Fruit fly (Drosophila melanogaster) whole organism, embryonic: ENCODE data around the gene CG6195.

Source experiments
- CG1024 ChIP-seq: fragments of 200-800 bp; sonication (Bioruptor generic); IDR thresholded peaks from 2 replicates; pipeline ENCODE4 v1.3.6; 2022; ENCODE audit warnings: missing biosample characterization, missing genetic modification characterization
- CG10462 ChIP-seq: fragments of 200-800 bp; sonication (Bioruptor generic); optimal IDR thresholded peaks from 2 replicates; lab custom pipeline; 2016; ENCODE audit warnings: missing biosample characterization, missing genetic modification characterization
- CG12219 ChIP-seq: fragments of 200-800 bp; sonication (Bioruptor generic); optimal IDR thresholded peaks from 3 replicates; lab custom pipeline; 2018; ENCODE audit warnings: missing biosample characterization, mild to moderate bottlenecking, missing genetic modification characterization
- CG12299 ChIP-seq: fragments of 200-800 bp; sonication (Bioruptor generic); optimal IDR thresholded peaks from 2 replicates; lab custom pipeline; 2018; ENCODE audit warnings: missing biosample characterization, mild to moderate bottlenecking, missing genetic modification characterization
- CG13123 ChIP-seq: fragments of 200-800 bp; sonication (Bioruptor generic); optimal IDR thresholded peaks from 2 replicates; lab custom pipeline; 2016; ENCODE audit warnings: missing biosample characterization, missing genetic modification characterization
- CG13894 ChIP-seq: fragments of 200-800 bp; sonication (Bioruptor generic); optimal IDR thresholded peaks from 3 replicates; lab custom pipeline; 2018; ENCODE audit warnings: missing biosample characterization, mild to moderate bottlenecking, missing genetic modification characterization, moderate library complexity
- CG15601 ChIP-seq: fragments of 200-800 bp; sonication (Bioruptor generic); optimal IDR thresholded peaks from 3 replicates; lab custom pipeline; 2019; ENCODE audit warnings: missing biosample characterization, mild to moderate bottlenecking, missing genetic modification characterization, moderate library complexity
- CG1603 ChIP-seq: fragments of 200-800 bp; sonication (Bioruptor generic); optimal IDR thresholded peaks from 2 replicates; lab custom pipeline; 2019; ENCODE audit warnings: missing biosample characterization, mild to moderate bottlenecking, missing genetic modification characterization, moderate library complexity
- CG16863 ChIP-seq: fragments of 200-800 bp; sonication (Bioruptor generic); optimal IDR thresholded peaks from 3 replicates; lab custom pipeline; 2016; ENCODE audit warnings: missing biosample characterization, missing genetic modification characterization
- CG18262 ChIP-seq: fragments of 200-800 bp; optimal IDR thresholded peaks from 3 replicates; lab custom pipeline; 2019; ENCODE audit warnings: missing biosample characterization, mild to moderate bottlenecking, missing genetic modification characterization, moderate library complexity
- CG18476 ChIP-seq: fragments of 200-800 bp; sonication (Bioruptor generic); optimal IDR thresholded peaks from 2 replicates; lab custom pipeline; 2016; ENCODE audit warnings: missing biosample characterization, mild to moderate bottlenecking, missing genetic modification characterization
- CG2199 ChIP-seq: fragments of 200-800 bp; sonication (Bioruptor generic); IDR thresholded peaks from 3 replicates; pipeline ENCODE4 v1.3.6; 2022; ENCODE audit warnings: missing biosample characterization, missing genetic modification characterization
- CG2678 ChIP-seq: fragments of 200-800 bp; sonication (Bioruptor generic); optimal IDR thresholded peaks from 3 replicates; lab custom pipeline; 2019; ENCODE audit warnings: missing biosample characterization, mild to moderate bottlenecking, missing genetic modification characterization, moderate library complexity
- CG3726 ChIP-seq: fragments of 200-800 bp; sonication (Bioruptor generic); IDR thresholded peaks from 3 replicates; pipeline ENCODE4, ENCODE4 v1.3.6; 2022; ENCODE audit warnings: missing biosample characterization, missing genetic modification characterization
- CG4424 ChIP-seq: fragments of 200-800 bp; sonication (Bioruptor generic); optimal IDR thresholded peaks from 3 replicates; lab custom pipeline; 2016; ENCODE audit warnings: missing biosample characterization, missing genetic modification characterization
- CG6765 ChIP-seq: fragments of 200-800 bp; sonication (Bioruptor generic); optimal IDR thresholded peaks from 3 replicates; lab custom pipeline; 2017; ENCODE audit warnings: missing biosample characterization, mild to moderate bottlenecking, missing genetic modification characterization
- CG7372 ChIP-seq: fragments of 200-800 bp; sonication (Bioruptor generic); IDR thresholded peaks from 2 replicates; pipeline ENCODE4 v1.3.6; 2022; ENCODE audit warnings: missing biosample characterization, missing genetic modification characterization
- CG7928 ChIP-seq: fragments of 200-800 bp; sonication (Bioruptor generic); optimal IDR thresholded peaks from 2 replicates; lab custom pipeline; 2017; ENCODE audit warnings: missing biosample characterization, mild to moderate bottlenecking, missing genetic modification characterization
- CG7963 ChIP-seq: fragments of 200-800 bp; sonication (Bioruptor generic); IDR thresholded peaks from 3 replicates; pipeline ENCODE4 v1.3.6; 2022; ENCODE audit warnings: missing biosample characterization, missing genetic modification characterization; ENCODE audit not compliant: partially characterized antibody
- CG8089 ChIP-seq: fragments of 200-800 bp; sonication (Bioruptor generic); optimal IDR thresholded peaks from 3 replicates; lab custom pipeline; 2016; ENCODE audit warnings: missing biosample characterization, missing genetic modification characterization
- CG8388 ChIP-seq: fragments of 200-800 bp; sonication (Bioruptor generic); optimal IDR thresholded peaks from 2 replicates; lab custom pipeline; 2019; ENCODE audit warnings: missing biosample characterization, mild to moderate bottlenecking, missing genetic modification characterization, moderate library complexity
- CG9727 ChIP-seq: fragments of 200-800 bp; sonication (Bioruptor generic); optimal IDR thresholded peaks from 3 replicates; lab custom pipeline; 2017; ENCODE audit warnings: missing biosample characterization, mild to moderate bottlenecking, missing genetic modification characterization
- CG9876 ChIP-seq: fragments of 200-800 bp; sonication (Bioruptor generic); optimal IDR thresholded peaks from 2 replicates; lab custom pipeline; 2016; ENCODE audit warnings: missing biosample characterization, missing genetic modification characterization
- CHES-1-like ChIP-seq: fragments of 200-800 bp; sonication (Bioruptor generic); optimal IDR thresholded peaks from 2 replicates; lab custom pipeline; 2016; ENCODE audit warnings: missing biosample characterization, missing genetic modification characterization
- D19B ChIP-seq: fragments of 200-800 bp; sonication (Bioruptor generic); optimal IDR thresholded peaks from 2 replicates; lab custom pipeline; 2017; ENCODE audit warnings: missing biosample characterization, mild to moderate bottlenecking, missing genetic modification characterization
- Deaf1 ChIP-seq: fragments of 200-800 bp; optimal IDR thresholded peaks from 3 replicates; lab custom pipeline; 2019; ENCODE audit warnings: missing biosample characterization, mild to moderate bottlenecking, missing genetic modification characterization, moderate library complexity
- Gsc ChIP-seq: fragments of 200-800 bp; sonication (Bioruptor generic); IDR thresholded peaks from 2 replicates; pipeline ENCODE4 v1.3.6; 2022; ENCODE audit warnings: missing biosample characterization, missing genetic modification characterization
- HHEX ChIP-seq: fragments of 200-800 bp; sonication (Bioruptor generic); optimal IDR thresholded peaks from 3 replicates; lab custom pipeline; 2017; ENCODE audit warnings: missing biosample characterization, mild to moderate bottlenecking, missing genetic modification characterization, missing genetic modification reagents
- Lpt ChIP-seq: fragments of >200 bp; optimal IDR thresholded peaks from 2 replicates; lab custom pipeline; 2018; ENCODE audit warnings: missing biosample characterization, missing genetic modification characterization
- Myb ChIP-seq: fragments of 200-800 bp; sonication (Bioruptor generic); optimal IDR thresholded peaks from 2 replicates; lab custom pipeline; 2016; ENCODE audit warnings: missing biosample characterization, missing genetic modification characterization
- Vsx1 ChIP-seq: fragments of 200-800 bp; sonication (Bioruptor generic); optimal IDR thresholded peaks from 2 replicates; lab custom pipeline; 2017; ENCODE audit warnings: missing biosample characterization, mild to moderate bottlenecking, missing genetic modification characterization, missing genetic modification reagents
- danr ChIP-seq: fragments of 200-800 bp; sonication (Bioruptor generic); IDR thresholded peaks from 2 replicates; pipeline ENCODE4 v1.3.6; 2022; ENCODE audit warnings: missing biosample characterization, missing genetic modification characterization
- ewg ChIP-seq: fragments of 200-800 bp; sonication (Bioruptor generic); optimal IDR thresholded peaks from 3 replicates; lab custom pipeline; 2017; ENCODE audit warnings: mild to moderate bottlenecking, missing biosample characterization, missing genetic modification reagents, missing genetic modification characterization
- exex ChIP-seq: fragments of 200-800 bp; sonication (Bioruptor generic); optimal IDR thresholded peaks from 4 replicates; lab custom pipeline; 2018; ENCODE audit warnings: missing biosample characterization, mild to moderate bottlenecking, missing genetic modification characterization, moderate library complexity
- ftz-f1 ChIP-seq: fragments of 200-800 bp; sonication (Bioruptor generic); optimal IDR thresholded peaks from 2 replicates; lab custom pipeline; 2016; ENCODE audit warnings: missing biosample characterization, missing genetic modification characterization
- gfzf ChIP-seq: fragments of 200-800 bp; sonication (Bioruptor generic); optimal IDR thresholded peaks from 2 replicates; lab custom pipeline; 2016; ENCODE audit warnings: missing biosample characterization, mild to moderate bottlenecking, missing genetic modification characterization, moderate library complexity
- lov ChIP-seq, 2 experiments: fragments of 200-800 bp in 1 of 2; fragments of >200 bp in 1 of 2; sonication (Bioruptor generic) in 1 of 2; IDR thresholded peaks in 1 of 2; optimal IDR thresholded peaks in 1 of 2; 2 replicates in 1 of 2; 3 replicates in 1 of 2; pipeline versions ENCODE4 v1.3.6 to Lab custom; 2017 to 2022; ENCODE audit warnings: missing biosample characterization in 1 of 2, missing genetic modification characterization in 1 of 2
- maf-S ChIP-seq: fragments of 200-800 bp; sonication (Bioruptor generic); optimal IDR thresholded peaks from 2 replicates; lab custom pipeline; 2016; ENCODE audit warnings: missing biosample characterization, missing genetic modification characterization
- org-1 ChIP-seq: fragments of 200-800 bp; sonication (Bioruptor generic); optimal IDR thresholded peaks from 2 replicates; lab custom pipeline; 2017; ENCODE audit warnings: missing biosample characterization, missing genetic modification characterization
- otp ChIP-seq: fragments of 200-800 bp; sonication (Bioruptor generic); IDR thresholded peaks from 3 replicates; pipeline ENCODE4, ENCODE4 v1.3.6; 2022; ENCODE audit warnings: missing biosample characterization, missing genetic modification characterization
- peb ChIP-seq: fragments of 200-800 bp; sonication (Bioruptor generic); IDR thresholded peaks from 2 replicates; pipeline ENCODE4 v1.3.6; 2022; ENCODE audit warnings: missing biosample characterization, missing genetic modification characterization
- pnt ChIP-seq: fragments of 200-800 bp; sonication (Bioruptor generic); optimal IDR thresholded peaks from 3 replicates; lab custom pipeline; 2016; ENCODE audit warnings: missing biosample characterization, missing genetic modification characterization
- pum ChIP-seq: fragments of 200-800 bp; sonication (Bioruptor generic); optimal IDR thresholded peaks from 2 replicates; lab custom pipeline; 2016; ENCODE audit warnings: missing biosample characterization, missing genetic modification characterization
- sd ChIP-seq: fragments of 200-800 bp; sonication (Bioruptor generic); optimal IDR thresholded peaks from 3 replicates; lab custom pipeline; 2018; ENCODE audit warnings: missing biosample characterization, mild to moderate bottlenecking, missing genetic modification characterization, moderate library complexity
- sens ChIP-seq: fragments of 200-800 bp; sonication (Bioruptor generic); peaks from one replicate; lab custom pipeline; 2016; ENCODE audit warnings: missing biosample characterization, missing genetic modification characterization
- seq ChIP-seq: fragments of 200-800 bp; sonication (Bioruptor generic); IDR thresholded peaks from 2 replicates; pipeline ENCODE4 v1.3.6; 2022; ENCODE audit warnings: missing biosample characterization, missing genetic modification characterization
- sug ChIP-seq: fragments of 200-800 bp; optimal IDR thresholded peaks from 2 replicates; lab custom pipeline; 2019; ENCODE audit warnings: missing biosample characterization, mild to moderate bottlenecking, missing genetic modification characterization, moderate library complexity
- twi ChIP-seq: fragments of 200-800 bp; optimal IDR thresholded peaks from 2 replicates; lab custom pipeline; 2019; ENCODE audit warnings: missing biosample characterization, mild to moderate bottlenecking, missing genetic modification characterization, moderate library complexity
- unc-4 ChIP-seq: fragments of 200-800 bp; sonication (Bioruptor generic); IDR thresholded peaks from 2 replicates; pipeline ENCODE4 v1.3.6; 2022; ENCODE audit warnings: missing biosample characterization, missing genetic modification characterization; ENCODE audit not compliant: partially characterized antibody
- unpg ChIP-seq: fragments of 200-800 bp; sonication (Bioruptor generic); optimal IDR thresholded peaks from 3 replicates; lab custom pipeline; 2018; ENCODE audit warnings: missing biosample characterization, mild to moderate bottlenecking, missing genetic modification characterization, moderate library complexity
- vvl ChIP-seq: fragments of 200-800 bp; sonication (Bioruptor generic); IDR thresholded peaks from 2 replicates; pipeline ENCODE4 v1.3.6; 2022; ENCODE audit warnings: missing biosample characterization, missing genetic modification characterization

CG6195 gene

DNA sequence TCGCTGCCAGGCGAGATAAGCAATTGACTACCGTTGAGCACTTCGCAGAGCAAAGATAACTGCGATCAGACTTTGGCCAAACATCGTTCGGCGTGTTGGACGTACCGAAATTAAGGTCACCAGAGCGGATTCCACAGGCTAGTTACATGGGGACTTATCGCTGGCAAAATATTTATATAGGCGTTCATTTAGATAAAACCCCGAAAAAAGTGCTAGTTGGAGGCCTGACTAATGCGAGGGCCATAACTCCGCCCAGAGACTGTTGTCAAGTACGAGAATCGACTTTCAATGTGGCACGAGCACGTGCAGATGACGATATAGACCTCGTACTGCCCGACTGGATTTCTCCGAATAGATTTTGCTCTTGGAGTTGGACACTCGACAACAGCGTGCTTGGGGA, 28.3 kb downstream of the CG6195 start:
- TF ChIP-seq danr (GFP tag; lab: Robert Waterston, UW) (no peak), ewg (GFP tag; lab: Kevin White, UChicago) (no peak), org-1 (GFP tag; lab: Kevin White, UChicago) (no peak), twi (tag; lab: Kevin White, UChicago) (no peak), sug (tag; lab: Kevin White, UChicago) (peak; percentile 52), pnt (GFP tag; lab: Kevin White, UChicago) (no peak), CG16863 (GFP tag; lab: Kevin White, UChicago) (no peak), Vsx1 (GFP tag; lab: Kevin White, UChicago) (no peak), maf-S (no peak), CG12299 (no peak), CG13123 (no peak), gfzf (no peak), CG9876 (GFP tag; lab: Kevin White, UChicago) (no peak), sens (GFP tag; lab: Kevin White, UChicago) (peak; percentile 19), unc-4 (GFP tag; lab: Robert Waterston, UW) (no peak), sd (peak; percentile 86), CG2199 (GFP tag; lab: Robert Waterston, UW) (0 out of 3 replicates have a peak, but pooled peaks have one; percentile 44), pum (GFP tag; lab: Kevin White, UChicago) (no peak), CG7963 (GFP tag; lab: Robert Waterston, UW) (no peak), vvl (GFP tag; lab: Robert Waterston, UW) (0 out of 2 replicates have a peak, but pooled peaks have one; percentile 10), CG3726 (GFP tag; lab: Robert Waterston, UW) (no peak), CG7928 (GFP tag; lab: Kevin White, UChicago) (no peak), Lpt (GFP tag; lab: Kevin White, UChicago) (no peak), peb (GFP tag; lab: Robert Waterston, UW) (no peak), CG7372 (GFP tag; lab: Robert Waterston, UW) (no peak), CG6765 (GFP tag; lab: Kevin White, UChicago) (no peak), CG2678 (tag; lab: Kevin White, UChicago) (no peak), CG9727 (GFP tag; lab: Kevin White, UChicago) (peak; percentile 3), Gsc (GFP tag; lab: Robert Waterston, UW) (no peak), CG4424 (GFP tag; lab: Kevin White, UChicago) (no peak), CG10462 (GFP tag; lab: Kevin White, UChicago) (no peak), HHEX (GFP tag; lab: Kevin White, UChicago) (no peak), otp (GFP tag; lab: Robert Waterston, UW) (no peak), CG15601 (tag; lab: Kevin White, UChicago) (no peak), CG1603 (tag; lab: Kevin White, UChicago) (no peak), lov (optimal IDR thresholded peaks at IDR 0.05; lab: Kevin White, UChicago) (no peak), lov (GFP tag; IDR thresholded peaks at IDR 0.05; lab: Robert Waterston, UW) (no peak), seq (0 out of 2 replicates have a peak, but pooled peaks have one; percentile 26), CG8089 (no peak), Deaf1 (tag; lab: Kevin White, UChicago) (peak; percentile 28), CG1024 (GFP tag; lab: Robert Waterston, UW) (no peak), Myb (GFP tag; lab: Kevin White, UChicago) (no peak), CG13894 (tag; lab: Kevin White, UChicago) (peak; percentile 50), exex (tag; lab: Kevin White, UChicago) (peak; percentile 61), CG8388 (GFP tag; lab: Kevin White, UChicago) (no peak), CHES-1-like (GFP tag; lab: Kevin White, UChicago) (no peak), unpg (GFP tag; lab: Kevin White, UChicago) (no peak), CG18262 (no peak), CG12219 (GFP tag; lab: Kevin White, UChicago) (no peak), ftz-f1 (GFP tag; lab: Kevin White, UChicago) (peak; percentile 2), CG18476 (GFP tag; lab: Kevin White, UChicago) (no peak), D19B (GFP tag; lab: Kevin White, UChicago) (no peak)
